Fruit fly (Drosophila melanogaster) whole organism, prepupa: Measurements from ENCODE around the gene PAPLA1.

Experiments used
- CG3032 ChIP-seq: fragments of 200-800 bp; optimal IDR thresholded peaks from 2 replicates; lab custom pipeline; 2019; ENCODE audit warnings: missing biosample characterization, mild to moderate bottlenecking, missing genetic modification characterization, moderate library complexity
- CG3919 ChIP-seq: fragments of 200-800 bp; sonication (Bioruptor generic); optimal IDR thresholded peaks from 3 replicates; lab custom pipeline; 2016; ENCODE audit warnings: missing biosample characterization, missing genetic modification characterization
- CG7368 ChIP-seq: fragments of 200-800 bp; sonication (Bioruptor generic); optimal IDR thresholded peaks from 3 replicates; lab custom pipeline; 2016; ENCODE audit warnings: missing biosample characterization, missing genetic modification characterization
- Eip93F ChIP-seq: fragments of 200-800 bp; sonication (Bioruptor generic); optimal IDR thresholded peaks from 2 replicates; lab custom pipeline; 2016; ENCODE audit warnings: missing biosample characterization, mild to moderate bottlenecking, missing genetic modification characterization
- Hr38 ChIP-seq: sonication (Bioruptor generic); optimal IDR thresholded peaks from 2 replicates; lab custom pipeline; 2016; ENCODE audit warnings: missing biosample characterization, missing genetic modification characterization
- Lpt ChIP-seq: fragments of 200-800 bp; sonication (Bioruptor generic); optimal IDR thresholded peaks from 3 replicates; lab custom pipeline; 2016; ENCODE audit warnings: missing biosample characterization, missing genetic modification characterization
- OdsH ChIP-seq: fragments of 200-800 bp; sonication (Bioruptor generic); optimal IDR thresholded peaks from 3 replicates; lab custom pipeline; 2016; ENCODE audit warnings: missing biosample characterization, missing genetic modification characterization
- fd59A ChIP-seq: fragments of 200-800 bp; sonication (Bioruptor generic); optimal IDR thresholded peaks from 2 replicates; lab custom pipeline; 2017; ENCODE audit warnings: missing biosample characterization, mild to moderate bottlenecking, missing genetic modification characterization, missing genetic modification reagents

DNA sequence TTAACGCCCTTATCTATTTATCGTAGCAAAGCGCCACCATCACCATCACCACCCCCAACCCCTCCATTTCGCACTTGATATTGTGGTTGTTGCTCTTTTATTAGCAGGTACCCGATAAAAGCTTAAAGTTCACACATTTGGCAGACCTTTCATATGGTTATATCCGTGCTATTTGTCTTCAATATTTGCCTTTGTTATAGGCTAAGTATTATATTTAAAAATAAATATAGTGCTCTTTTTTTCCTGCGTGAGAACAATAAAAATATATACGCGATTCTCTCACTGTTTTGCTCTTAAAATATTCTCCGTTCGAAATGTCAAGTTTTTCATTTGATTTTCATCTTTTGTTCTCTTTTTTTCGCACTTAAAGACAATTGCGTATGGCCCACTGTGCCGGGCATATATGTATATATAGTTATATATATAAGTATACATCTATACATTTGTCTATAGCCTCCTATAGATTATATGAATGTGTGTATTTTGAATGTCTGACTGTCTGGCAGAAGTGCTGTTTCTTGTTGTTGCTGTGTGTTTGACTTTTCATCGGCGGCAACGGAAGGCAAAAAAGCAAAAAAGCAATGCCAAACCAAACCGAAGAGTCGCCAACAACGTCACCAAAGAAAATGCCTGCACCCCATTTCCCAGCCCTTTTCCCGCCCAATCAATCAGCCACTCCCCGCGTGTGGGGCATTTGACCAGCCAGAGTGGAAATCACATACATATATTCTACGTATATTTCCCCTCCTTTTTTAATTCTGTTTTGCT, 65.2 kb downstream of the PAPLA1 start:
- TF ChIP-seq fd59A (GFP tag; lab: Kevin White, UChicago) (no peak), CG7368 (GFP tag; lab: Kevin White, UChicago) (no peak), OdsH (GFP tag; lab: Kevin White, UChicago) (no peak), Hr38 (GFP tag; lab: Kevin White, UChicago) (no peak), CG3919 (GFP tag; lab: Kevin White, UChicago) (no peak), Lpt (GFP tag; lab: Kevin White, UChicago) (no peak), Eip93F (GFP tag; lab: Kevin White, UChicago) (no peak), CG3032 (tag; lab: Kevin White, UChicago) (no peak)
